Fruit fly (Drosophila melanogaster) whole organism, adult: ENCODE data around the gene CycJ.
A peak's percentile ranks its signal among the peaks of the same experiment; 100 is the strongest.

ENCODE experiments used
- CG11617 ChIP-seq: fragments of 200-800 bp; sonication (Bioruptor generic); optimal IDR thresholded peaks from 2 replicates; lab custom pipeline; 2017; ENCODE audit warnings: mild to moderate bottlenecking, missing biosample characterization, missing genetic modification reagents, missing genetic modification characterization
- CG12768 ChIP-seq: fragments of 200-800 bp; sonication (Bioruptor generic); optimal IDR thresholded peaks from 2 replicates; lab custom pipeline; 2017; ENCODE audit warnings: missing biosample characterization, missing genetic modification characterization, mild to moderate bottlenecking, moderate library complexity, missing genetic modification reagents
- CG14711 ChIP-seq: fragments of 200-800 bp; sonication (Bioruptor generic); optimal IDR thresholded peaks from 2 replicates; lab custom pipeline; 2018; ENCODE audit warnings: missing biosample characterization, mild to moderate bottlenecking, missing genetic modification characterization, moderate library complexity
- CG1620 ChIP-seq: fragments of 200-800 bp; sonication (Bioruptor generic); optimal IDR thresholded peaks from 2 replicates; lab custom pipeline; 2016; ENCODE audit warnings: missing biosample characterization, missing genetic modification characterization
- CG33017 ChIP-seq: fragments of 200-800 bp; sonication (Bioruptor generic); optimal IDR thresholded peaks from 2 replicates; lab custom pipeline; 2018; ENCODE audit warnings: missing biosample characterization, mild to moderate bottlenecking, missing genetic modification characterization, moderate library complexity
- CG5204 ChIP-seq: fragments of 200-800 bp; sonication (Bioruptor generic); optimal IDR thresholded peaks from 2 replicates; lab custom pipeline; 2016; ENCODE audit warnings: missing biosample characterization, missing genetic modification characterization
- CG7045 ChIP-seq: fragments of 200-800 bp; sonication (Bioruptor generic); optimal IDR thresholded peaks from 2 replicates; lab custom pipeline; 2017; ENCODE audit warnings: missing biosample characterization, mild to moderate bottlenecking, missing genetic modification characterization
- CG7101 ChIP-seq: fragments of 200-800 bp; sonication (Bioruptor generic); optimal IDR thresholded peaks from 2 replicates; lab custom pipeline; 2018; ENCODE audit warnings: missing biosample characterization, mild to moderate bottlenecking, missing genetic modification characterization, moderate library complexity
- Clk ChIP-seq: fragments of 200-800 bp; sonication (Bioruptor generic); optimal IDR thresholded peaks from 2 replicates; lab custom pipeline; 2017; ENCODE audit warnings: missing biosample characterization, missing genetic modification characterization
- Crg-1 ChIP-seq: fragments of 200-800 bp; sonication (Bioruptor generic); optimal IDR thresholded peaks from 2 replicates; lab custom pipeline; 2016; ENCODE audit warnings: missing biosample characterization, missing genetic modification characterization
- Hr96 ChIP-seq: fragments of 200-800 bp; sonication (Bioruptor generic); optimal IDR thresholded peaks from 2 replicates; lab custom pipeline; 2016; ENCODE audit warnings: missing biosample characterization, missing genetic modification characterization
- Mnt ChIP-seq: fragments of 200-800 bp; sonication (Bioruptor generic); optimal IDR thresholded peaks from 2 replicates; lab custom pipeline; 2016; ENCODE audit warnings: missing biosample characterization, mild to moderate bottlenecking, missing genetic modification characterization
- bab1 ChIP-seq: fragments of 200-800 bp; sonication (Bioruptor generic); optimal IDR thresholded peaks from 3 replicates; lab custom pipeline; 2019; ENCODE audit warnings: missing biosample characterization, mild to moderate bottlenecking, missing genetic modification characterization, moderate library complexity
- cic ChIP-seq: fragments of 200-800 bp; sonication (Bioruptor generic); optimal IDR thresholded peaks from 2 replicates; lab custom pipeline; 2017; ENCODE audit warnings: missing biosample characterization, mild to moderate bottlenecking, missing genetic modification characterization, moderate library complexity
- cnc ChIP-seq, 2 experiments: fragments of >200 bp; optimal IDR thresholded peaks; 2 replicates each; lab custom pipeline; 2017
- kay ChIP-seq: fragments of 200-800 bp; sonication (Bioruptor generic); peaks from one replicate; lab custom pipeline; 2016; ENCODE audit warnings: missing biosample characterization, missing genetic modification characterization, borderline replicate concordance
- ovo ChIP-seq: fragments of 200-800 bp; sonication (Bioruptor generic); optimal IDR thresholded peaks from 2 replicates; lab custom pipeline; 2016; ENCODE audit warnings: missing biosample characterization, missing genetic modification characterization
- pad ChIP-seq: fragments of 200-800 bp; sonication (Bioruptor generic); optimal IDR thresholded peaks from 3 replicates; lab custom pipeline; 2017; ENCODE audit warnings: missing biosample characterization, missing genetic modification characterization, mild to moderate bottlenecking, moderate library complexity, missing genetic modification reagents
- tj ChIP-seq: fragments of 200-800 bp; sonication (Bioruptor generic); optimal IDR thresholded peaks from 3 replicates; lab custom pipeline; 2017; ENCODE audit warnings: missing biosample characterization, mild to moderate bottlenecking, missing genetic modification characterization, moderate library complexity
- toe ChIP-seq: fragments of 200-800 bp; sonication (Bioruptor generic); optimal IDR thresholded peaks from 2 replicates; lab custom pipeline; 2016; ENCODE audit warnings: missing biosample characterization, missing genetic modification characterization

The CycJ gene

DNA sequence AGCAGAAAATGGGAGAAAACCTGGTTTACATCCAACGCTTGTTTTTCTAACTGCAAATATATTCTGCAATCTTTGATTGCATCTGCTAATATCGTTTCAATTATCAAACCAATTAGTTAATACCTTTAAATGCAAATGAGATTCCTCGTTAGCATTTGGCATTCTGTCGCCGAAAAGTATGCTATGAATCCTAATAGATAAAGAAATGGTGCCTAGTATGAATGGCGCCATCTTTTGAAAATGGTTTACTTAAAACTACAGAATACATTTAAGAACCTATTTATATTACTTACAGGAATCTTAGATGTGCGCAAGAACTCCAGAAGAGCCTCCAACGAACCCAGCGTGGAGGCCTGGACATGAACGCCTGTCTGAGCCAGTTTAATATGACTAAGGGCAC lies 9.3 kb upstream of the CycJ start:
- TF ChIP-seq CG7101 (tag; lab: Kevin White, UChicago) (no peak), Hr96 (no peak), CG1620 (GFP tag; lab: Kevin White, UChicago) (no peak), Mnt (no peak), kay (GFP tag; lab: Kevin White, UChicago) (peak; percentile 59), CG11617 (GFP tag; lab: Kevin White, UChicago) (no peak), CG7045 (no peak), tj (GFP tag; lab: Kevin White, UChicago) (no peak)

DNA sequence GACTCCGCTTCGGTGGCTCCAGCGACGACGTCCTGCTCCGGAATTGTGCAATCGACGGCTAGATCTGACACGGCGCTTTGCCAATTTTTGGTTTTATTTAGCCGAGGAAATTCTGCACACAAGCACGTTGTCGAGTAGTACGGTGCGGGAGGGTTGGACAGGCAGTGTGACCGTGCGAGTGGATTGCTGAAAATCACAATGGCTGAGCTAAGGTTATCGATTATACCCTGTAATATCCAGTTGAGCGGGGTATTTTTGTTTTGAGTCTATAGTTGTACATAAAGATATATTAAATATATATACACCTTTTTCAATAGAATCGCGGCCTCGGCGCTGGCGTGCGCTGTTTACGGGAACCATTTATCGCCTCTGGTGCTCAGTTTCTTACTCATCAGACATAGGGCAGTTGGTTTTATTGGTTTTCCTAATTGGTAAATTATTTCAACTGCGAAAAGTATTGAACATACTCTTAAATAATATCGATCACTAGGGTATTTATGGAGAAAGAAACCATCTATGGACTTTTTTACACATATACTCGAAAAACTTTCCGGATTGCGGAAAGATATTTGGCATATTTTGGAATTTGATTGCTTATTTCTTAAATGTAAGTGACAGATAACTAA lies 5.7 kb upstream of the CycJ start, which contains the start of gene eIF5B:
Gene eIF5B, minus strand, starts transcription at position 576 of the 626 bp plus-strand sequence.
- TF ChIP-seq CG33017 (tag; lab: Kevin White, UChicago) (peak; percentile 56), Hr96 (peak; percentile 52), Crg-1 (peak; percentile 53), kay (GFP tag; lab: Kevin White, UChicago) (peak; percentile 76), pad (peak; percentile 16), CG7101 (tag; lab: Kevin White, UChicago) (peak; percentile 47), CG5204 (GFP tag; lab: Kevin White, UChicago) (no peak), Clk (peak; percentile 7), toe (GFP tag; lab: Kevin White, UChicago) (no peak), CG12768 (GFP tag; lab: Kevin White, UChicago) (peak; percentile 66), bab1 (GFP tag; lab: Kevin White, UChicago) (peak; percentile 70), Mnt (peak; percentile 86), tj (GFP tag; lab: Kevin White, UChicago) (peak; percentile 49), CG11617 (GFP tag; lab: Kevin White, UChicago) (peak; percentile 66), CG7045 (peak; percentile 27), CG14711 (tag; lab: Kevin White, UChicago) (peak; percentile 22), cnc (optimal IDR thresholded peaks at IDR 0.05; lab: Kevin White, UChicago) (no peak), cic (no peak), CG1620 (GFP tag; lab: Kevin White, UChicago) (peak; percentile 66), ovo (GFP tag; lab: Kevin White, UChicago) (no peak)

DNA sequence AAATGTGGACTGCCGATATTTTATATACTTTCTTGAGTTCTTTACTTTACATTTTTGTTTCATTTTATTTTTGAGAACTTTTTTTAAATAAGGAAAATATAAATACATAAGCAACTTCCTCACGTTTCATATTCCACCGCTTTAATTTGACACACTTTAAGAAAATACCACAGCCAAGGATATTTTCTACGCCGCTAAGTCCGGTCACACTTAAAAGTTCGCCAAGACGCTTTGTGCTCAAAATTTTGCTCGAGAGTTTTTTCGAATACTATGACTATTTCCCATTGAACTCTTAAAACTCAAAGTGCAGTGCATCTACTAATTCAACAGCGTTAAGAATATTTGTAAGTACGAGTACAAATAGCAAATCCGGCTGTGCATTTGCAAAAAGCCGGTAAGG lies 5.1 kb upstream of the CycJ start, which contains the start of the genes CG46463 and armi:
Gene CG46463, plus strand, starts transcription at position 197 of the 400 bp plus-strand sequence.
Gene armi, plus strand, starts transcription at position 199 of the 400 bp plus-strand sequence.
- TF ChIP-seq tj (GFP tag; lab: Kevin White, UChicago): no peak
- no peak for TF ChIP-seq bab1 (GFP tag; lab: Kevin White, UChicago)
- no peak for TF ChIP-seq CG12768 (GFP tag; lab: Kevin White, UChicago)
- no peak for TF ChIP-seq CG1620 (GFP tag; lab: Kevin White, UChicago)
- TF ChIP-seq Hr96: no peak
- no peak for TF ChIP-seq cnc (optimal IDR thresholded peaks at IDR 0.05; lab: Kevin White, UChicago)
- no peak for TF ChIP-seq Crg-1
- no peak for TF ChIP-seq pad
- no peak for TF ChIP-seq kay (GFP tag; lab: Kevin White, UChicago)
- no peak for TF ChIP-seq cic

DNA sequence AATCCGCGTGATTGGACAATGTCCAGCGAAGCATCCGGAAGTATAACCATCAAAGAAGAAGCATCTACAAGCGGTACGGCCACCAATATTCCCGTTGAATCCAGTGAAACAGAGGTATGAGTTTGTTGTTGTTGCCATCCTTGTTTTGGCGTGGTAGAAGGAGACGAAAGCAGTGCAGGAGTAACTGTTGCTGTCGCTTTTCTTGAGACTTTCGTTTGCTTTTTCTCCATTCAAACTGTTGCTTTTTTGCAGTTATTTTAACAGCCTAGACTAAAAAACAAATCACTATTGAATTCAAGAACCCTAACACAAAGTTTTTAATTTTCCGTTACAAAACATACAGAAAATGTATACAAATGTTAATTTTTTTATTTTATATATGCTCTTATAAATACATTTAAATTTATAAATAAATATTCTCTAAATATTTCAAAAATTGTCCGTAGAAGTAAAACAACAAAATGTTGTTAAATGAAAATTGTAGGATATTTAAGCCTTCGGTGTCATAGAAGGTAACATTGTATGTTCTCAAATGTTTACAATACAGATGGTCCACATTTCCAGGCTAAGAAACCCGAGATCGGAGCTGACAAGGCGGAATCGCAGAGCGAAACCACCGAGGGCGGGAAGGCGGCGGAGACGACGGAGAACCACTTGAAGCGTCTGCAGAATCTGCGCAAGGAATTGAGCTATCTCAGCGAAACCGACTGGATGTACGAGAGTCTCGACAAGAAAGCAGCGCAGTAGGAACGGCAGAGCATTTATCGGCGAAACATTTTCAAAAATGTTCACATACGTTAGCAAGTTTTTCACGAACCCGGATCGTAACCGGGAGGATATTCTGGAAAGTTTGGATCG lies 4.4 kb upstream of the CycJ start:
- TF ChIP-seq ovo (GFP tag; lab: Kevin White, UChicago) (peak; percentile 64), tj (GFP tag; lab: Kevin White, UChicago) (peak; percentile 97), pad (peak; percentile 98), cnc (optimal IDR thresholded peaks at IDR 0.05; lab: Kevin White, UChicago) (no peak), CG33017 (tag; lab: Kevin White, UChicago) (no peak), CG5204 (GFP tag; lab: Kevin White, UChicago) (no peak)

DNA sequence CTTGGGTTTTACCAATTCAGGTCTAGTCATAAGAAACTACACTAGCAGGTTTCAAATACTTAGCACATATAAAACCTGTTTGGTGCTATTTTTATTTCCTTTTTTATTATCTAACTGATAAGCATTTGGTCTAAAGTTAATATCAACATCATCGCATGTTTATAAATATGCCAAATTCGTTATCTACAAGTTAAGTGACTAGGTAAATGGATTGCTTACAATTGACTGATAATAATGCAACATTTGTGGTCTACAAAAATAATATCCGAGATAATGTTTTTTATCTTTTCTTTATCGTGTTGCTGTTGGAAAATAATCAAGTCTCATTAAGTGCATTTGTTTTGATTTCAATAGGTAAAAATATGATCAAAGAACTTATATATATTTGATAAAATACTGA lies 3.5 kb downstream of the CycJ start:
- no peak for TF ChIP-seq pad
- no peak for TF ChIP-seq toe (GFP tag; lab: Kevin White, UChicago)
- no peak for TF ChIP-seq Clk
- no peak for TF ChIP-seq Mnt
- TF ChIP-seq CG11617 (GFP tag; lab: Kevin White, UChicago): no peak
- TF ChIP-seq cnc (optimal IDR thresholded peaks at IDR 0.05; lab: Kevin White, UChicago): no peak
- no peak for TF ChIP-seq CG7101 (tag; lab: Kevin White, UChicago)
- TF ChIP-seq Hr96: no peak
- TF ChIP-seq Crg-1: no peak
- TF ChIP-seq CG7045: peak; percentile 31
- TF ChIP-seq cic: peak; percentile 46

DNA sequence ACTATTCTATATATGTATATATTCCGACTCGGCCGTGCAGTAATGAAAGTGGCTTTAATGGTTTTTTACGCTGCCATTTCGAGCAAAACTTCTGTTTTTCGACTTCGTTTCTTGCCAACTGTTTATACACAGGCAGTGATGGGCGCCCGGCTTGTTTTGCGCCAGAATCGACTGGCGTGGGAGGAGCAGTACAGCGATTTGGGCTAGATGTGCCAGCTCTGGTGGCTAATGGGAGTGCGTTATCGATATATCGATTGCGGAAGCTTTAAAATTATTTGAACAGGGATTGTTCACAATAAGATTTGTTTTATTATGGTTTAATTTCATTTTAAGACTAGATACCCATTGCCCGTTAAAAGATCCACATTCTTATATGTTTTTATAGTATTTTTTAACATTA lies 4.9 kb downstream of the CycJ start, which contains the start of gene CG14971:
Gene CG14971, minus strand, starts transcription at position 136 of the 400 bp plus-strand sequence.
- TF ChIP-seq ovo (GFP tag; lab: Kevin White, UChicago) (no peak), Hr96 (no peak), CG7101 (tag; lab: Kevin White, UChicago) (peak; percentile 32), CG14711 (tag; lab: Kevin White, UChicago) (peak; percentile 39), Crg-1 (peak; percentile 51), CG12768 (GFP tag; lab: Kevin White, UChicago) (no peak), toe (GFP tag; lab: Kevin White, UChicago) (no peak), bab1 (GFP tag; lab: Kevin White, UChicago) (peak; percentile 66), CG5204 (GFP tag; lab: Kevin White, UChicago) (no peak), CG1620 (GFP tag; lab: Kevin White, UChicago) (peak; percentile 39), pad (peak; percentile 29), CG33017 (tag; lab: Kevin White, UChicago) (peak; percentile 18), CG7045 (peak; percentile 42), Mnt (peak; percentile 43), kay (GFP tag; lab: Kevin White, UChicago) (no peak), cic (peak; percentile 21)
